Worm (Caenorhabditis elegans) whole organism, L3 larva: Measurements from ENCODE around the gene lgc-49.

Experiments used
- R02D3.7 ChIP-seq: fragments of 150-350 bp; optimal IDR thresholded peaks from 2 replicates; lab custom pipeline; 2014; ENCODE audit warnings: missing biosample characterization, missing genetic modification characterization
- ZK546.5 ChIP-seq: sonication (generic microtip); optimal IDR thresholded peaks from 2 replicates; lab custom pipeline; 2017; ENCODE audit warnings: missing biosample characterization, missing genetic modification characterization
- aly-2 ChIP-seq: fragments of 150-350 bp; optimal IDR thresholded peaks from 2 replicates; lab custom pipeline; 2014; ENCODE audit warnings: missing biosample characterization, missing genetic modification characterization
- ama-1 ChIP-seq: fragments of 150-350 bp; optimal IDR thresholded peaks from 2 replicates; lab custom pipeline; 2018
- ceh-16 ChIP-seq: sonication (generic microtip); optimal IDR thresholded peaks from 2 replicates; lab custom pipeline; 2017; ENCODE audit warnings: missing biosample characterization, missing genetic modification characterization
- ceh-28 ChIP-seq: fragments of 150-350 bp; optimal IDR thresholded peaks from 2 replicates; lab custom pipeline; 2014; ENCODE audit warnings: missing biosample characterization, missing genetic modification reagents, missing genetic modification characterization
- ceh-82 ChIP-seq: fragments of 150-350 bp; optimal IDR thresholded peaks from 2 replicates; lab custom pipeline; 2014; ENCODE audit warnings: missing biosample characterization, missing genetic modification characterization
- ceh-9 ChIP-seq: sonication (generic microtip); optimal IDR thresholded peaks from 2 replicates; lab custom pipeline; 2018; ENCODE audit warnings: missing biosample characterization, missing genetic modification characterization
- daf-12 ChIP-seq: fragments of 150-350 bp; optimal IDR thresholded peaks from 2 replicates; lab custom pipeline; 2014; ENCODE audit warnings: missing biosample characterization, missing genetic modification reagents, missing genetic modification characterization
- egl-27 ChIP-seq: sonication (generic microtip); optimal IDR thresholded peaks from 4 replicates; lab custom pipeline; 2017; ENCODE audit warnings: missing biosample characterization, missing genetic modification reagents, missing genetic modification characterization
- egl-5 ChIP-seq: fragments of 150-350 bp; optimal IDR thresholded peaks from 2 replicates; lab custom pipeline; 2017; ENCODE audit warnings: missing biosample characterization, missing genetic modification reagents, missing genetic modification characterization, inconsistent platforms
- elt-1 ChIP-seq: fragments of 150-350 bp; optimal IDR thresholded peaks from 2 replicates; lab custom pipeline; 2014; ENCODE audit warnings: missing biosample characterization, missing genetic modification characterization
- elt-2 ChIP-seq: sonication (generic microtip); optimal IDR thresholded peaks from 2 replicates; lab custom pipeline; 2016; ENCODE audit warnings: missing genetic modification reagents, mild to moderate bottlenecking, missing genetic modification characterization, missing compliant biosample characterization
- elt-3 ChIP-seq, 3 experiments: fragments of 150-350 bp in 1 of 3; sonication (generic microtip) in 2 of 3; optimal IDR thresholded peaks; 2 replicates in 2 of 3; 4 replicates in 1 of 3; lab custom pipeline; 2014 to 2017; ENCODE audit warnings: missing biosample characterization in 3 of 3, missing genetic modification characterization in 3 of 3
- eor-1 ChIP-seq, 2 experiments: fragments of 150-350 bp; optimal IDR thresholded peaks; 2 replicates each; lab custom pipeline; 2014 to 2018; ENCODE audit warnings: missing biosample characterization in 2 of 2, missing genetic modification characterization in 2 of 2
- fkh-10 ChIP-seq: sonication (generic microtip); optimal IDR thresholded peaks from 2 replicates; lab custom pipeline; 2017; ENCODE audit warnings: missing biosample characterization, missing genetic modification reagents, missing genetic modification characterization
- fkh-2 ChIP-seq: fragments of 150-350 bp; optimal IDR thresholded peaks from 2 replicates; lab custom pipeline; 2014; ENCODE audit warnings: missing biosample characterization, missing genetic modification reagents, missing genetic modification characterization
- fos-1 ChIP-seq: fragments of 150-350 bp; optimal IDR thresholded peaks from 2 replicates; lab custom pipeline; 2014; ENCODE audit warnings: missing biosample characterization, missing genetic modification characterization
- hmg-11 ChIP-seq: sonication (generic microtip); optimal IDR thresholded peaks from 2 replicates; lab custom pipeline; 2016; ENCODE audit warnings: missing genetic modification characterization, missing compliant biosample characterization
- jun-1 ChIP-seq: fragments of 150-350 bp; optimal IDR thresholded peaks from 2 replicates; lab custom pipeline; 2014; ENCODE audit warnings: missing biosample characterization, missing genetic modification reagents, missing genetic modification characterization
- lin-15B ChIP-seq: fragments of 150-350 bp; optimal IDR thresholded peaks from 2 replicates; lab custom pipeline; 2014; ENCODE audit warnings: missing biosample characterization, missing genetic modification characterization
- lin-39 ChIP-seq: fragments of 150-350 bp; optimal IDR thresholded peaks from 2 replicates; lab custom pipeline; 2018; ENCODE audit warnings: missing biosample characterization, missing genetic modification reagents, missing genetic modification characterization
- lsy-12 ChIP-seq: sonication (generic microtip); optimal IDR thresholded peaks from 2 replicates; lab custom pipeline; 2016; ENCODE audit warnings: mild to moderate bottlenecking, missing genetic modification characterization, missing compliant biosample characterization
- mdl-1 ChIP-seq: fragments of 150-350 bp; optimal IDR thresholded peaks from 2 replicates; lab custom pipeline; 2014; ENCODE audit warnings: missing biosample characterization, missing genetic modification characterization
- mml-1 ChIP-seq: fragments of 150-350 bp; sonication (generic microtip); optimal IDR thresholded peaks from 3 replicates; lab custom pipeline; 2014; ENCODE audit warnings: missing biosample characterization, missing genetic modification characterization
- nfya-1 ChIP-seq: sonication (generic microtip); optimal IDR thresholded peaks from 2 replicates; lab custom pipeline; 2017; ENCODE audit warnings: missing genetic modification characterization, mild to moderate bottlenecking, missing compliant biosample characterization, antibody characterized with exemption, moderate library complexity; ENCODE audit not compliant: insufficient read depth
- nhr-11 ChIP-seq: fragments of 150-350 bp; optimal IDR thresholded peaks from 2 replicates; lab custom pipeline; 2014; ENCODE audit warnings: missing biosample characterization, missing genetic modification characterization
- nhr-12 ChIP-seq: fragments of 150-350 bp; optimal IDR thresholded peaks from 2 replicates; lab custom pipeline; 2014; ENCODE audit warnings: missing biosample characterization, missing genetic modification characterization
- nhr-23 ChIP-seq: fragments of 150-350 bp; optimal IDR thresholded peaks from 2 replicates; lab custom pipeline; 2014; ENCODE audit warnings: missing biosample characterization, missing genetic modification reagents, missing genetic modification characterization
- nhr-237 ChIP-seq: fragments of 150-350 bp; optimal IDR thresholded peaks from 2 replicates; lab custom pipeline; 2014; ENCODE audit warnings: missing biosample characterization, missing genetic modification characterization
- nhr-25 ChIP-seq: sonication (generic microtip); optimal IDR thresholded peaks from 2 replicates; lab custom pipeline; 2017; ENCODE audit warnings: missing biosample characterization, missing genetic modification characterization
- nhr-28 ChIP-seq: fragments of 150-350 bp; optimal IDR thresholded peaks from 2 replicates; lab custom pipeline; 2014; ENCODE audit warnings: missing biosample characterization, missing genetic modification characterization
- nhr-43 ChIP-seq: sonication (generic microtip); optimal IDR thresholded peaks from 2 replicates; lab custom pipeline; 2016; ENCODE audit warnings: mild to moderate bottlenecking, missing genetic modification characterization, missing compliant biosample characterization; ENCODE audit not compliant: poor library complexity, severe bottlenecking
- nhr-67 ChIP-seq: fragments of 150-350 bp; optimal IDR thresholded peaks from 2 replicates; lab custom pipeline; 2014; ENCODE audit warnings: missing biosample characterization, missing genetic modification characterization
- nhr-76 ChIP-seq: fragments of 150-350 bp; sonication (generic microtip); optimal IDR thresholded peaks from 5 replicates; lab custom pipeline; 2014; ENCODE audit warnings: missing biosample characterization, missing genetic modification characterization
- nhr-77 ChIP-seq: fragments of 150-350 bp; optimal IDR thresholded peaks from 2 replicates; lab custom pipeline; 2014; ENCODE audit warnings: missing biosample characterization, missing genetic modification characterization
- pha-4 ChIP-seq: fragments of 150-350 bp; optimal IDR thresholded peaks from 2 replicates; lab custom pipeline; 2014; ENCODE audit warnings: missing biosample characterization, missing genetic modification reagents, missing genetic modification characterization
- pqm-1 ChIP-seq: fragments of 150-350 bp; optimal IDR thresholded peaks from 2 replicates; lab custom pipeline; 2017; ENCODE audit warnings: missing biosample characterization, missing genetic modification characterization, inconsistent platforms
- sea-2 ChIP-seq: fragments of 150-350 bp; sonication (generic microtip); optimal IDR thresholded peaks from 4 replicates; lab custom pipeline; 2014; ENCODE audit warnings: missing biosample characterization, missing genetic modification reagents, missing genetic modification characterization
- skn-1 ChIP-seq: fragments of 150-350 bp; optimal IDR thresholded peaks from 2 replicates; lab custom pipeline; 2014; ENCODE audit warnings: missing biosample characterization, missing genetic modification characterization
- snpc-4 ChIP-seq: fragments of 150-350 bp; optimal IDR thresholded peaks from 2 replicates; lab custom pipeline; 2014; ENCODE audit warnings: missing biosample characterization, missing genetic modification characterization
- tbx-2 ChIP-seq: sonication (generic microtip); optimal IDR thresholded peaks from 2 replicates; lab custom pipeline; 2016; ENCODE audit warnings: mild to moderate bottlenecking, missing genetic modification characterization, missing compliant biosample characterization
- unc-39 ChIP-seq: sonication (generic microtip); optimal IDR thresholded peaks from 4 replicates; lab custom pipeline; 2017; ENCODE audit warnings: missing biosample characterization, missing genetic modification characterization
- unc-62 ChIP-seq: fragments of 150-350 bp; sonication (generic microtip); optimal IDR thresholded peaks from 4 replicates; lab custom pipeline; 2014; ENCODE audit warnings: missing biosample characterization, missing genetic modification reagents, missing genetic modification characterization
- zag-1 ChIP-seq: fragments of 150-350 bp; optimal IDR thresholded peaks from 2 replicates; lab custom pipeline; 2014; ENCODE audit warnings: missing biosample characterization, missing genetic modification characterization
- ztf-11 ChIP-seq: fragments of 150-350 bp; optimal IDR thresholded peaks from 2 replicates; lab custom pipeline; 2014; ENCODE audit warnings: missing biosample characterization, missing genetic modification characterization
- ztf-4 ChIP-seq: fragments of 150-350 bp; optimal IDR thresholded peaks from 2 replicates; lab custom pipeline; 2014; ENCODE audit warnings: missing biosample characterization, missing genetic modification characterization

Gene lgc-49

DNA sequence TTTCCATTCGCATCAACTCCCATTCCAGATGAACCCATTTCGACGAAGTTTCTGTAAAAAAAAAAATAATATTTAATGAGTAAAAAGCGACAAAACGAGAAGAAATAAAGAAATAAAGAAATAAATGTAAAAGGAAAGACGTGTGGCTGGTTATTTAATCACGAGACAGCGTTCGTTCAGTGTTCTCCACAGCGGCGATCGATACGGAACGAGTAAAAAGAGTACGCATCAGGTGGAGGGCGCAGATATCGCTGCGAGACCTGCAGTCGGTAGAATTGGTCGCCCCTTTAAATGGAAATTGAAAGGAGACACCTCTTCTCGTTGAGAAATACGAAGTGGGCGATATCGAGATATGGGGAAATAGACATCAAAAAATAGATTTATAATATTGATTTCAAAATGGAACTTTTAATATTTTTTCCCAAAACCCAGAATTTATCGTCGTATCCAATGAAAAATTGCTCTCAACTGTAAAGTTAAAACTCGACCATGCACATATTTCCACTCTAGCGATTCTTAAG is 37.6 kb downstream of the lgc-49 start, which contains the start of gene pqn-70:
Gene pqn-70, minus strand, starts transcription at position 51 of the 521 bp plus-strand sequence.
- no peak for TF ChIP-seq ceh-9
- no peak for TF ChIP-seq eor-1 (tag; optimal IDR thresholded peaks at IDR 0.05; lab: Kevin White, UChicago)
- peak; percentile 89 for TF ChIP-seq pha-4 (tag; lab: Kevin White, UChicago)
- peak; percentile 29 for TF ChIP-seq fkh-10 (GFP tag; lab: Kevin White, UChicago)
- peak; percentile 89 for TF ChIP-seq lin-39 (tag; lab: Kevin White, UChicago)
- peak; percentile 91 for TF ChIP-seq hmg-11
- TF ChIP-seq ceh-82 (tag; lab: Kevin White, UChicago): peak; percentile 73
- no peak for TF ChIP-seq fkh-2 (tag; lab: Kevin White, UChicago)
- TF ChIP-seq nhr-11 (tag; lab: Kevin White, UChicago): no peak
- no peak for TF ChIP-seq zag-1 (tag; lab: Kevin White, UChicago)
- no peak for TF ChIP-seq fos-1 (tag; lab: Kevin White, UChicago)
- TF ChIP-seq snpc-4: peak; percentile 87
- peak; percentile 51 for TF ChIP-seq skn-1 (tag; lab: Kevin White, UChicago)
- TF ChIP-seq ztf-11 (tag; lab: Kevin White, UChicago): no peak
- no peak for TF ChIP-seq daf-12
- no peak for TF ChIP-seq ceh-16 (tag; lab: Kevin White, UChicago)
- TF ChIP-seq elt-1: no peak
- peak; percentile 53 for TF ChIP-seq R02D3.7 (tag; lab: Kevin White, UChicago)
- peak; percentile 81 for TF ChIP-seq lin-15B (tag; lab: Kevin White, UChicago)
- peak; percentile 77 for TF ChIP-seq egl-5
- peak; percentile 19 for TF ChIP-seq egl-27 (tag; lab: Kevin White, UChicago)
- no peak for TF ChIP-seq aly-2 (tag; lab: Kevin White, UChicago)
- peak; percentile 67 for TF ChIP-seq elt-2 (tag; lab: Kevin White, UChicago)
- TF ChIP-seq mml-1 (tag; lab: Kevin White, UChicago): no peak
- TF ChIP-seq jun-1 (tag; lab: Kevin White, UChicago): peak; percentile 66
- no peak for TF ChIP-seq nhr-28 (tag; lab: Kevin White, UChicago)
- TF ChIP-seq nhr-76: no peak
- peak; percentile 86 for TF ChIP-seq nhr-25
- peak; percentile 75 for TF ChIP-seq nhr-43
- TF ChIP-seq ceh-28 (tag; lab: Kevin White, UChicago): peak; percentile 94
- no peak for TF ChIP-seq unc-62 (GFP tag; lab: Kevin White, UChicago)
- TF ChIP-seq nhr-77 (tag; lab: Kevin White, UChicago): no peak
- no peak for TF ChIP-seq ZK546.5 (tag; lab: Kevin White, UChicago)
- TF ChIP-seq elt-3 (tag; optimal IDR thresholded peaks at IDR 0.05; lab: Kevin White, UChicago): no peak
- no peak for TF ChIP-seq sea-2 (GFP tag; lab: Kevin White, UChicago)
- no peak for TF ChIP-seq nhr-12
- TF ChIP-seq ztf-4 (tag; lab: Kevin White, UChicago): peak; percentile 55
- TF ChIP-seq ama-1 (lab: Kevin White, UChicago): peak; percentile 63
- peak; percentile 93 for TF ChIP-seq nfya-1
- peak; percentile 51 for TF ChIP-seq pqm-1
- no peak for TF ChIP-seq unc-39 (tag; lab: Kevin White, UChicago)
- no peak for TF ChIP-seq nhr-237 (tag; lab: Kevin White, UChicago)
- TF ChIP-seq nhr-67 (tag; lab: Kevin White, UChicago): no peak
- TF ChIP-seq tbx-2 (tag; lab: Kevin White, UChicago): peak; percentile 45
- TF ChIP-seq lsy-12: peak; percentile 85
- TF ChIP-seq mdl-1 (tag; lab: Kevin White, UChicago): peak; percentile 19
- TF ChIP-seq nhr-23 (tag; lab: Kevin White, UChicago): peak; percentile 89
